Fruit fly (Drosophila melanogaster): ENCODE results near the gene CG46339.

Gene CG46339

DNA sequence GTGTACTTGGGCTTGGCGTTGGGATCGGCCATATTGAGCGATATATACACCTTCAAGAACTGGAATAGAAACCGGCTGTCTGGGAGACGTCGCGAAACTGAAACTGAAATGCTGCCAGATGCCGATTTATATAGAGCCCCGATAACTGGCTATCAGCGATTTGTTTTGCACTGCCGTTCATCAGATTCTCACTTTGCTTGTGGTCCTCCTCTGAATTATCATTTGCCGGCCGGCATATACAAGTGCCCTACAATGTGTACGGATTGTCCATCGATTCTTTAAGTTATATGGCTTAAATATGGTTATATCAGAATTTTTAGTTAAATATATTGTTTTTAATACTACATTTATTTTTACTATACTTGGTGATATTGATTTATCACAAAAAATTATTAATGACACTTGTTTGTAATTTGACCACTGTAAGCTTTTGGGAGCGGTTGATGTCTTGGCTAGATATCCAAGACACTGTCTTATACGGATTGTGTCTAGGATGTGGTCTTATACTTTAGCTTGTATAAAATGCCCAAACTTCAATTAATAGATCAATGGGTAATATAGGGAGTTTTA lies 72.9 kb downstream of the CG46339 start, which contains the start of gene CG31075 (continued):
- TF ChIP-seq chif (GFP tag; optimal IDR thresholded peaks at IDR 0.05): no peak
- peak; percentile 5 for TF ChIP-seq fd3F (GFP tag; optimal IDR thresholded peaks at IDR 0.05)
- TF ChIP-seq unc-4 (GFP tag; IDR thresholded peaks at IDR 0.05; ENCODE audit: partially characterized antibody): no peak
- 0 out of 2 replicates have a peak, but pooled peaks have one; percentile 4 for TF ChIP-seq CkIIα-i1 (GFP tag; IDR thresholded peaks at IDR 0.05)
- TF ChIP-seq Ssrp (tag; optimal IDR thresholded peaks at IDR 0.05): no peak
- TF ChIP-seq yki (optimal IDR thresholded peaks at IDR 0.05): no peak
- TF ChIP-seq CG18619 (GFP tag; optimal IDR thresholded peaks at IDR 0.05): peak; percentile 28
- TF ChIP-seq trem (tag; optimal IDR thresholded peaks at IDR 0.05): no peak
- TF ChIP-seq Eip74EF (GFP tag; optimal IDR thresholded peaks at IDR 0.05): no peak
- TF ChIP-seq CG30403 (GFP tag; optimal IDR thresholded peaks at IDR 0.05): peak; percentile 63
- no peak for TF ChIP-seq dm (GFP tag; optimal IDR thresholded peaks at IDR 0.05)
- TF ChIP-seq Fer1 (GFP tag; optimal IDR thresholded peaks at IDR 0.05): peak; percentile 75
- no peak for TF ChIP-seq CG10462 (GFP tag; optimal IDR thresholded peaks at IDR 0.05)
- no peak for TF ChIP-seq cas (GFP tag; IDR thresholded peaks at IDR 0.05)
- no peak for TF ChIP-seq ssp (GFP tag; IDR thresholded peaks at IDR 0.05)
- TF ChIP-seq CG10209 (GFP tag; optimal IDR thresholded peaks at IDR 0.05): no peak
- peak; percentile 28 for TF ChIP-seq CG4424 (GFP tag; optimal IDR thresholded peaks at IDR 0.05)
- 0 out of 2 replicates have a peak, but pooled peaks have one; percentile 35 for TF ChIP-seq CG7372 (GFP tag; IDR thresholded peaks at IDR 0.05)
- TF ChIP-seq CG14710 (tag; optimal IDR thresholded peaks at IDR 0.05): no peak
- no peak for TF ChIP-seq trh (GFP tag; optimal IDR thresholded peaks at IDR 0.05)
- TF ChIP-seq Drgx (GFP tag; IDR thresholded peaks at IDR 0.05): peak; percentile 90
- TF ChIP-seq CG6272 (GFP tag; IDR thresholded peaks at IDR 0.05): no peak
- peak; percentile 15 for TF ChIP-seq CG13424 (tag; optimal IDR thresholded peaks at IDR 0.05)
- TF ChIP-seq CG11456 (GFP tag; IDR thresholded peaks at IDR 0.05): 0 out of 3 replicates have a peak, but pooled peaks have one; percentile 23
- peak; percentile 36 for TF ChIP-seq exex (tag; optimal IDR thresholded peaks at IDR 0.05)
- no peak for TF ChIP-seq Stat92E (GFP tag; optimal IDR thresholded peaks at IDR 0.05)
- TF ChIP-seq grau (tag; optimal IDR thresholded peaks at IDR 0.05): peak; percentile 56
- no peak for TF ChIP-seq Bdp1 (GFP tag; optimal IDR thresholded peaks at IDR 0.05)
- TF ChIP-seq vvl (GFP tag; IDR thresholded peaks at IDR 0.05): peak; percentile 62
- no peak for TF ChIP-seq CG3995 (GFP tag; optimal IDR thresholded peaks at IDR 0.05)
- no peak for TF ChIP-seq Lhr (GFP tag; optimal IDR thresholded peaks at IDR 0.05)
- TF ChIP-seq CG14667 (GFP tag; IDR thresholded peaks at IDR 0.05): peak; percentile 46; the same call in 1 of the 2 replicates
- TF ChIP-seq CG9609 (GFP tag; optimal IDR thresholded peaks at IDR 0.05): no peak
- no peak for TF ChIP-seq fd96Cb (tag; optimal IDR thresholded peaks at IDR 0.05)
- no peak for TF ChIP-seq CG33213 (GFP tag; optimal IDR thresholded peaks at IDR 0.05)
- TF ChIP-seq Chrac-16 (GFP tag; optimal IDR thresholded peaks at IDR 0.05): no peak
- TF ChIP-seq CG33557 (GFP tag; optimal IDR thresholded peaks at IDR 0.05): no peak
- TF ChIP-seq zfh1 (GFP tag; IDR thresholded peaks at IDR 0.05): peak; percentile 11; the same call in 1 of the 3 replicates
- TF ChIP-seq CG1603 (tag; optimal IDR thresholded peaks at IDR 0.05): peak; percentile 9
- TF ChIP-seq Oli (tag; optimal IDR thresholded peaks at IDR 0.05): no peak
- TF ChIP-seq jigr1 (GFP tag; IDR thresholded peaks at IDR 0.05): no peak
- TF ChIP-seq sima (GFP tag; optimal IDR thresholded peaks at IDR 0.05): no peak
- TF ChIP-seq dysf (GFP tag; IDR thresholded peaks at IDR 0.05): peak; percentile 83
- peak; percentile 37 for TF ChIP-seq CG12155 (GFP tag; optimal IDR thresholded peaks at IDR 0.05)
- TF ChIP-seq CG17912 (GFP tag; optimal IDR thresholded peaks at IDR 0.05): no peak
- TF ChIP-seq CG8290 (GFP tag; optimal IDR thresholded peaks at IDR 0.05): no peak
- TF ChIP-seq CG8290 (tag; optimal IDR thresholded peaks at IDR 0.05): peak in 1 of 2 experiments; percentile 32
- TF ChIP-seq HHEX (GFP tag; optimal IDR thresholded peaks at IDR 0.05): peak; percentile 53
- peak; percentile 60 for TF ChIP-seq nmo (GFP tag; optimal IDR thresholded peaks at IDR 0.05)
- peak; percentile 15 for TF ChIP-seq CG13296 (GFP tag; optimal IDR thresholded peaks at IDR 0.05)
- TF ChIP-seq ranshi (GFP tag; IDR thresholded peaks at IDR 0.05): peak; percentile 84
